Fruit fly (Drosophila melanogaster) Kc167 (cell line): ENCODE results near the gene CG13603.

ENCODE experiments used
- Myc ChIP-seq: fragments of >200 bp; optimal IDR thresholded peaks from 2 replicates; lab custom pipeline; 2017; ENCODE audit warnings: missing external identifiers
- Sin3A ChIP-seq: fragments of >200 bp; optimal IDR thresholded peaks from 2 replicates; lab custom pipeline; 2018; ENCODE audit warnings: missing external identifiers
- h ChIP-seq: fragments of >200 bp; optimal IDR thresholded peaks from 3 replicates; lab custom pipeline; 2018; ENCODE audit warnings: missing external identifiers
- insv ChIP-seq: fragments of >200 bp; optimal IDR thresholded peaks from 3 replicates; lab custom pipeline; 2018; ENCODE audit warnings: missing external identifiers
- psq ChIP-seq: fragments of >200 bp; optimal IDR thresholded peaks from 2 replicates; lab custom pipeline; 2017; ENCODE audit warnings: missing external identifiers
- ttk ChIP-seq: sonication (Bioruptor generic); optimal IDR thresholded peaks from 2 replicates; lab custom pipeline; 2017; ENCODE audit warnings: missing external identifiers

The CG13603 gene

dm6 chr3R:23948466-23949413 lies 37.6 kb downstream of the CG13603 start:
- no peak for TF ChIP-seq psq
- no peak for TF ChIP-seq Sin3A (lab: Kevin White, UChicago)
- TF ChIP-seq h (lab: Kevin White, UChicago): no peak

- TF ChIP-seq Myc (lab: Kevin White, UChicago) (no peak), psq (no peak), ttk (lab: Kevin White, UChicago) (no peak), h (lab: Kevin White, UChicago) (no peak), insv (no peak), Sin3A (lab: Kevin White, UChicago) (no peak)
Measured at dm6 chr3R:23948324-23948465, 38.2 kb downstream of the CG13603 start, which contains the start of gene CG12268. CG12268 (minus strand) TSS chr3R:23948424.

dm6 chr3R:23947002-23947401 lies 39.4 kb downstream of the CG13603 start:
- TF ChIP-seq insv (no peak), ttk (lab: Kevin White, UChicago) (no peak), Sin3A (lab: Kevin White, UChicago) (no peak), Myc (lab: Kevin White, UChicago) (no peak), h (lab: Kevin White, UChicago) (no peak), psq (no peak)

- TF ChIP-seq psq: no peak
- TF ChIP-seq ttk (lab: Kevin White, UChicago): no peak
- TF ChIP-seq Myc (lab: Kevin White, UChicago): no peak
- no peak for TF ChIP-seq insv
- TF ChIP-seq Sin3A (lab: Kevin White, UChicago): no peak
- TF ChIP-seq h (lab: Kevin White, UChicago): no peak
Measured at dm6 chr3R:23943843-23944356, 42.5 kb downstream of the CG13603 start.

dm6 chr3R:23942965-23943413 lies 43.4 kb downstream of the CG13603 start, which contains the start of gene Gdh:
Gdh (minus strand) TSS chr3R:23943101.
- TF ChIP-seq insv (no peak), Myc (lab: Kevin White, UChicago) (no peak), psq (no peak), h (lab: Kevin White, UChicago) (no peak), Sin3A (lab: Kevin White, UChicago) (no peak), ttk (lab: Kevin White, UChicago) (no peak)

- TF ChIP-seq ttk (lab: Kevin White, UChicago) (peak; percentile 96), insv (no peak)
Measured at dm6 chr3R:23942550-23942949, 43.8 kb downstream of the CG13603 start.

- TF ChIP-seq h (lab: Kevin White, UChicago) (no peak), psq (no peak), Myc (lab: Kevin White, UChicago) (no peak), Sin3A (lab: Kevin White, UChicago) (no peak), ttk (lab: Kevin White, UChicago) (no peak), insv (no peak)
Measured at dm6 chr3R:23941643-23942424, 44.5 kb downstream of the CG13603 start.

- TF ChIP-seq ttk (lab: Kevin White, UChicago) (no peak), insv (no peak), psq (no peak), Sin3A (lab: Kevin White, UChicago) (no peak), Myc (lab: Kevin White, UChicago) (no peak), h (lab: Kevin White, UChicago) (no peak)
Measured at dm6 chr3R:23940840-23941364, 45.5 kb downstream of the CG13603 start.

dm6 chr3R:23939921-23940839 lies 46.2 kb downstream of the CG13603 start:
- no peak for TF ChIP-seq Myc (lab: Kevin White, UChicago)
- no peak for TF ChIP-seq insv
- TF ChIP-seq h (lab: Kevin White, UChicago): no peak
- TF ChIP-seq psq: no peak
- TF ChIP-seq Sin3A (lab: Kevin White, UChicago): no peak
- TF ChIP-seq ttk (lab: Kevin White, UChicago): no peak

- no peak for TF ChIP-seq ttk (lab: Kevin White, UChicago)
Measured at dm6 chr3R:23938564-23939122, 47.7 kb downstream of the CG13603 start.
